Worm (Caenorhabditis elegans) whole organism, L4 larva: ENCODE data around the gene H20J04.7.

ENCODE experiments used
- aly-2 ChIP-seq: sonication (generic microtip); optimal IDR thresholded peaks from 2 replicates; lab custom pipeline; 2018; ENCODE audit warnings: missing biosample characterization, missing genetic modification characterization
- jun-1 ChIP-seq: fragments of 150-350 bp; optimal IDR thresholded peaks from 2 replicates; lab custom pipeline; 2014; ENCODE audit warnings: missing biosample characterization, missing genetic modification reagents, missing genetic modification characterization
- lin-39 ChIP-seq: fragments of 150-350 bp; optimal IDR thresholded peaks from 2 replicates; lab custom pipeline; 2014; ENCODE audit warnings: missing biosample characterization, missing genetic modification reagents, missing genetic modification characterization
- mdl-1 ChIP-seq, 2 experiments: fragments of 150-350 bp in 1 of 2; sonication (generic microtip) in 1 of 2; optimal IDR thresholded peaks; 2 replicates each; lab custom pipeline; 2014 to 2017; ENCODE audit warnings: missing biosample characterization in 2 of 2, missing genetic modification characterization in 2 of 2
- mep-1 ChIP-seq: fragments of 150-350 bp; sonication (generic microtip); optimal IDR thresholded peaks from 3 replicates; lab custom pipeline; 2014; ENCODE audit warnings: missing biosample characterization, missing genetic modification characterization
- mxl-3 ChIP-seq: fragments of 200-800 bp; sonication (Bioruptor generic); optimal IDR thresholded peaks from 2 replicates; lab custom pipeline; 2018; ENCODE audit warnings: mild to moderate bottlenecking, missing genetic modification characterization, missing compliant biosample characterization
- nhr-10 ChIP-seq: fragments of 150-350 bp; optimal IDR thresholded peaks from 2 replicates; lab custom pipeline; 2014; ENCODE audit warnings: missing biosample characterization, missing genetic modification characterization
- nhr-25 ChIP-seq: sonication (generic microtip); optimal IDR thresholded peaks from 2 replicates; lab custom pipeline; 2017; ENCODE audit warnings: missing genetic modification characterization, mild to moderate bottlenecking, missing compliant biosample characterization, antibody characterized with exemption, moderate library complexity, borderline replicate concordance; ENCODE audit not compliant: insufficient read depth
- nhr-77 ChIP-seq: fragments of 150-350 bp; optimal IDR thresholded peaks from 2 replicates; lab custom pipeline; 2014; ENCODE audit warnings: missing biosample characterization, missing genetic modification characterization
- skn-1 ChIP-seq: fragments of 150-350 bp; optimal IDR thresholded peaks from 2 replicates; lab custom pipeline; 2014; ENCODE audit warnings: missing biosample characterization, missing genetic modification characterization
- snpc-4 ChIP-seq: fragments of 150-350 bp; optimal IDR thresholded peaks from 2 replicates; lab custom pipeline; 2014; ENCODE audit warnings: missing biosample characterization, missing genetic modification characterization
- unc-130 ChIP-seq: sonication (generic microtip); optimal IDR thresholded peaks from 2 replicates; lab custom pipeline; 2016; ENCODE audit warnings: missing genetic modification reagents, missing genetic modification characterization, missing compliant biosample characterization

DNA sequence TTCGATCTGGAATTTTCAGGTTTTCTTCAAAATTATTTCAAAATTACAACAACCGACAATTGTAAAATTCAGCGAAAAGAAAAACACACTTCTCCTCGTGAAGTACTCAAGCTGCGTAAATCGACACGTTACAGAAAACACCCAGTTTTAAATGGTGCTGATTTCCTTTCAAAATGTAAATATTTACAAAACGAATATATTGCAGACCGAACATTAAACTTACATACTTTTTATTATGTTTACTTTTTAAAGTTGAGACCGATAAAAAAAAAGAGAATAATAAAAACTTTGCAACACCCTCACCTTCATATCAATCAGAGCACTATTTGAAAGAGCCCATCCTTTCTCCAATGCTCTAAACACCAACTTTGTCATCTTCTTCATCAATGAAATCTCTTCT is 15.7 kb upstream of the H20J04.7 start:
- TF ChIP-seq aly-2 (tag; lab: Kevin White, UChicago) (no peak), mxl-3 (GFP tag; lab: Kevin White, UChicago) (no peak), mdl-1 (tag; optimal IDR thresholded peaks at IDR 0.05; lab: Kevin White, UChicago) (no peak), unc-130 (no peak), snpc-4 (no peak), nhr-10 (no peak), skn-1 (no peak), nhr-25 (tag; lab: Kevin White, UChicago) (no peak), jun-1 (tag; lab: Kevin White, UChicago) (no peak), mep-1 (tag; lab: Kevin White, UChicago) (no peak), nhr-77 (tag; lab: Kevin White, UChicago) (no peak), lin-39 (no peak)
